Worm (Caenorhabditis elegans) whole organism, L4 larva: ENCODE measurements around the gene W10G11.1.

Source experiments
- F26F4.8 ChIP-seq: fragments of 200-800 bp; sonication (Bioruptor generic); conservative IDR thresholded peaks from 2 replicates; pipeline ENCODE4 v1.3.6; 2022; ENCODE audit warnings: missing genetic modification characterization, missing compliant biosample characterization
- R02D3.7 ChIP-seq: fragments of 150-350 bp; sonication (generic microtip); optimal IDR thresholded peaks from 3 replicates; lab custom pipeline; 2014; ENCODE audit warnings: missing biosample characterization, missing genetic modification characterization
- Y105C5A.15 ChIP-seq: fragments of 200-800 bp; sonication (Bioruptor generic); IDR thresholded peaks from 2 replicates; pipeline ENCODE4 v1.3.6; 2022; ENCODE audit warnings: missing genetic modification characterization, missing compliant biosample characterization
- Y48G9A.11 ChIP-seq: fragments of 200-800 bp; sonication (Bioruptor generic); IDR thresholded peaks from 2 replicates; pipeline ENCODE4 v1.3.6; 2022; ENCODE audit warnings: missing genetic modification reagents, missing genetic modification characterization, missing compliant biosample characterization
- ZK337.2 ChIP-seq: fragments of 200-800 bp; sonication (Bioruptor generic); IDR thresholded peaks from 2 replicates; pipeline ENCODE4 v1.3.6; 2022; ENCODE audit warnings: missing genetic modification reagents, missing genetic modification characterization, missing compliant biosample characterization
- aly-2 ChIP-seq: sonication (generic microtip); optimal IDR thresholded peaks from 2 replicates; lab custom pipeline; 2018; ENCODE audit warnings: missing biosample characterization, missing genetic modification characterization
- attf-4 ChIP-seq: sonication (generic microtip); optimal IDR thresholded peaks from 3 replicates; lab custom pipeline; 2017; ENCODE audit warnings: missing biosample characterization, missing genetic modification characterization
- ceh-20 ChIP-seq: fragments of 200-800 bp; sonication (Bioruptor generic); IDR thresholded peaks from 2 replicates; pipeline ENCODE4 v1.3.6; 2022; ENCODE audit warnings: missing genetic modification reagents, missing genetic modification characterization, missing compliant biosample characterization
- ceh-44 ChIP-seq: fragments of 200-800 bp; sonication (Bioruptor generic); IDR thresholded peaks from 2 replicates; pipeline ENCODE4 v1.3.6; 2022; ENCODE audit warnings: missing genetic modification reagents, missing genetic modification characterization, missing compliant biosample characterization
- ces-1 ChIP-seq: fragments of 150-350 bp; sonication (generic microtip); optimal IDR thresholded peaks from 4 replicates; lab custom pipeline; 2014; ENCODE audit warnings: missing biosample characterization, missing genetic modification reagents, missing genetic modification characterization
- ctbp-1 ChIP-seq: fragments of 200-800 bp; sonication (Bioruptor generic); IDR thresholded peaks from 2 replicates; pipeline ENCODE4 v1.3.6; 2022; ENCODE audit warnings: missing genetic modification reagents, missing genetic modification characterization, missing compliant biosample characterization
- daf-16 ChIP-seq, 3 experiments: sonication (generic microtip); optimal IDR thresholded peaks; 2 replicates each; lab custom pipeline; 2016 to 2017; ENCODE audit warnings: missing genetic modification characterization in 3 of 3, missing genetic modification reagents in 3 of 3, mild to moderate bottlenecking in 2 of 3, missing compliant biosample characterization in 2 of 3, missing biosample characterization in 1 of 3, moderate library complexity in 1 of 3
- daf-8 ChIP-seq: fragments of 200-800 bp; sonication (Bioruptor generic); IDR thresholded peaks from 2 replicates; pipeline ENCODE4 v1.3.6; 2022; ENCODE audit warnings: missing genetic modification characterization, missing compliant biosample characterization
- dmd-8 ChIP-seq: fragments of 200-800 bp; sonication (Bioruptor generic); IDR thresholded peaks from 2 replicates; pipeline ENCODE4 v1.3.6; 2022; ENCODE audit warnings: missing genetic modification characterization, missing compliant biosample characterization
- dmd-9 ChIP-seq: fragments of 200-800 bp; sonication (Bioruptor generic); IDR thresholded peaks from 2 replicates; pipeline ENCODE4 v1.3.6; 2022; ENCODE audit warnings: missing genetic modification reagents, missing genetic modification characterization, missing compliant biosample characterization
- fkh-10 ChIP-seq: fragments of 150-350 bp; optimal IDR thresholded peaks from 2 replicates; lab custom pipeline; 2014; ENCODE audit warnings: missing biosample characterization, missing genetic modification reagents, missing genetic modification characterization
- hlh-30 ChIP-seq: sonication (generic microtip); optimal IDR thresholded peaks from 2 replicates; lab custom pipeline; 2017; ENCODE audit warnings: antibody characterized with exemption, mild to moderate bottlenecking, missing genetic modification characterization, missing compliant biosample characterization; ENCODE audit not compliant: insufficient read depth
- lim-7 ChIP-seq: fragments of 200-800 bp; sonication (Bioruptor generic); IDR thresholded peaks from 2 replicates; pipeline ENCODE4 v1.3.6; 2022; ENCODE audit warnings: missing genetic modification characterization, missing compliant biosample characterization
- lin-1 ChIP-seq: fragments of 200-800 bp; sonication (Bioruptor generic); IDR thresholded peaks from 2 replicates; pipeline ENCODE4 v1.3.6; 2022; ENCODE audit warnings: missing genetic modification reagents, missing genetic modification characterization, missing compliant biosample characterization
- lin-29 ChIP-seq: fragments of 200-800 bp; sonication (Bioruptor generic); IDR thresholded peaks from 2 replicates; pipeline ENCODE4 v1.3.6; 2022; ENCODE audit warnings: missing genetic modification reagents, missing genetic modification characterization, missing compliant biosample characterization
- lin-39 ChIP-seq: fragments of 150-350 bp; optimal IDR thresholded peaks from 2 replicates; lab custom pipeline; 2014; ENCODE audit warnings: missing biosample characterization, missing genetic modification reagents, missing genetic modification characterization
- lsy-2 ChIP-seq, 2 experiments: fragments of 150-350 bp in 1 of 2; sonication (generic microtip) in 1 of 2; optimal IDR thresholded peaks; 2 replicates each; lab custom pipeline; 2014 to 2017; ENCODE audit warnings: missing biosample characterization in 2 of 2, missing genetic modification characterization in 2 of 2
- madf-9 ChIP-seq: fragments of 200-800 bp; sonication (Bioruptor generic); conservative IDR thresholded peaks from 2 replicates; pipeline ENCODE4 v1.3.6; 2022; ENCODE audit warnings: missing genetic modification reagents, missing genetic modification characterization, missing compliant biosample characterization
- nhr-102 ChIP-seq: sonication (generic microtip); optimal IDR thresholded peaks from 2 replicates; lab custom pipeline; 2016; ENCODE audit warnings: mild to moderate bottlenecking, missing genetic modification characterization, moderate library complexity, missing compliant biosample characterization
- nhr-11 ChIP-seq: fragments of 150-350 bp; optimal IDR thresholded peaks from 2 replicates; lab custom pipeline; 2014; ENCODE audit warnings: missing biosample characterization, missing genetic modification characterization
- nhr-111 ChIP-seq: fragments of 200-800 bp; sonication (Bioruptor generic); optimal IDR thresholded peaks from 2 replicates; lab custom pipeline; 2018; ENCODE audit warnings: mild to moderate bottlenecking, missing genetic modification characterization, missing compliant biosample characterization
- nhr-237 ChIP-seq: sonication (generic microtip); optimal IDR thresholded peaks from 2 replicates; lab custom pipeline; 2017; ENCODE audit warnings: missing biosample characterization, missing genetic modification characterization
- nhr-25 ChIP-seq: sonication (generic microtip); optimal IDR thresholded peaks from 2 replicates; lab custom pipeline; 2017; ENCODE audit warnings: missing genetic modification characterization, mild to moderate bottlenecking, missing compliant biosample characterization, antibody characterized with exemption, moderate library complexity, borderline replicate concordance; ENCODE audit not compliant: insufficient read depth
- nhr-48 ChIP-seq: sonication (generic microtip); optimal IDR thresholded peaks from 2 replicates; lab custom pipeline; 2016; ENCODE audit warnings: mild to moderate bottlenecking, missing genetic modification characterization, missing compliant biosample characterization
- nhr-77 ChIP-seq: fragments of 150-350 bp; optimal IDR thresholded peaks from 2 replicates; lab custom pipeline; 2014; ENCODE audit warnings: missing biosample characterization, missing genetic modification characterization
- rbr-2 ChIP-seq: sonication (generic microtip); optimal IDR thresholded peaks from 2 replicates; lab custom pipeline; 2016; ENCODE audit warnings: missing genotype, missing genetic modification characterization, missing compliant biosample characterization
- sdz-12 ChIP-seq: fragments of 200-800 bp; sonication (Bioruptor generic); optimal IDR thresholded peaks from 2 replicates; lab custom pipeline; 2018; ENCODE audit warnings: mild to moderate bottlenecking, missing genetic modification characterization, missing compliant biosample characterization
- set-16 ChIP-seq: fragments of 200-800 bp; sonication (Bioruptor generic); IDR thresholded peaks from 2 replicates; pipeline ENCODE4 v1.3.6; 2022; ENCODE audit warnings: missing genetic modification reagents, missing genetic modification characterization, missing compliant biosample characterization
- spr-1 ChIP-seq: sonication (generic microtip); optimal IDR thresholded peaks from 2 replicates; lab custom pipeline; 2016; ENCODE audit warnings: mild to moderate bottlenecking, missing genetic modification characterization, missing compliant biosample characterization
- tag-97 ChIP-seq: fragments of 200-800 bp; sonication (Bioruptor generic); IDR thresholded peaks from 2 replicates; pipeline ENCODE4 v1.3.6; 2022; ENCODE audit warnings: missing genetic modification characterization, missing compliant biosample characterization
- unc-130 ChIP-seq: sonication (generic microtip); optimal IDR thresholded peaks from 2 replicates; lab custom pipeline; 2016; ENCODE audit warnings: missing genetic modification reagents, missing genetic modification characterization, missing compliant biosample characterization
- unc-62 ChIP-seq, 3 experiments: fragments of 150-350 bp in 1 of 3; sonication (generic microtip); optimal IDR thresholded peaks in 2 of 3; peaks in 1 of 3; 1 replicate in 1 of 3; 2 replicates in 2 of 3; lab custom pipeline; 2014 to 2017; ENCODE audit warnings: missing biosample characterization in 3 of 3, missing genetic modification characterization in 3 of 3, missing genetic modification reagents in 3 of 3, missing genotype in 1 of 3
- zfp-2 ChIP-seq: sonication (generic microtip); optimal IDR thresholded peaks from 2 replicates; lab custom pipeline; 2016; ENCODE audit warnings: mild to moderate bottlenecking, missing genetic modification characterization, missing compliant biosample characterization
- zip-2 ChIP-seq: fragments of 150-350 bp; optimal IDR thresholded peaks from 2 replicates; lab custom pipeline; 2014; ENCODE audit warnings: missing biosample characterization, missing genetic modification characterization
- ztf-7 ChIP-seq: fragments of 150-350 bp; optimal IDR thresholded peaks from 2 replicates; lab custom pipeline; 2014; ENCODE audit warnings: missing biosample characterization, missing genetic modification characterization

W10G11.1 gene

DNA sequence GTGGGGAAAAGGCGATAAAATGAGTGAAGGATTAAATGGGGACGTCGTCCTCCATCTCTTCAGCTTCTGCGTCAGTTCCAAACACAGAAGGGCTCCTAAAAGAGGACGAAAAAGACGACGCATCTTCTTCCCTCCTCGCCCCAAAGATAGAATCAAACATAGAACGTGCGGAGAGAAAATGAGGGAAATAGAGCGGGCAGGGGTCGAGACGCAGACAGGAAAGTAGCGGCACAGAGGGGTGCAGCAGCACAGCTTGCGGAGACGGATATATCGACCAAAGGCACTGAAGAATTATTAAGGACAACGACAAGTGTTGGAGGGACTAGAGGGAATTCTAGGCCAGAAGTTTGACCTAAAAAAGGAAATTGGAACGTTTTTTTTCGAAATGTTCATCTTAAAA, 13.2 kb downstream of the W10G11.1 start (continued):
- TF ChIP-seq ceh-20 (GFP tag; lab: Robert Waterston, UW) (no peak), sdz-12 (GFP tag; lab: Kevin White, UChicago) (no peak), daf-16 (GFP tag; optimal IDR thresholded peaks at IDR 0.05; lab: Kevin White, UChicago) (no peak), daf-16 (tag; optimal IDR thresholded peaks at IDR 0.05; lab: Kevin White, UChicago) (no peak), R02D3.7 (no peak), nhr-11 (tag; lab: Kevin White, UChicago) (no peak), ZK337.2 (no peak), fkh-10 (GFP tag; lab: Kevin White, UChicago) (peak; percentile 22), spr-1 (tag; lab: Kevin White, UChicago) (no peak), set-16 (GFP tag; lab: Robert Waterston, UW) (peak; percentile 41; the same call in 1 of the 2 replicates), lin-29 (no peak), lin-1 (GFP tag; lab: Robert Waterston, UW) (no peak), zip-2 (no peak), nhr-48 (tag; lab: Kevin White, UChicago) (no peak), ztf-7 (tag; lab: Kevin White, UChicago) (no peak), rbr-2 (tag; lab: Kevin White, UChicago) (peak; percentile 42), daf-8 (GFP tag; lab: Robert Waterston, UW) (no peak), madf-9 (GFP tag; lab: Robert Waterston, UW) (no peak), attf-4 (no peak), nhr-77 (tag; lab: Kevin White, UChicago) (no peak), unc-62 (GFP tag; optimal IDR thresholded peaks at IDR 0.05 in 1 of 2; lab: Kevin White, UChicago) (peak in 1 of 2 experiments; percentile 85), unc-62 (tag; optimal IDR thresholded peaks at IDR 0.05; lab: Kevin White, UChicago) (no peak), ctbp-1 (GFP tag; lab: Robert Waterston, UW) (no peak), nhr-25 (no peak)

DNA sequence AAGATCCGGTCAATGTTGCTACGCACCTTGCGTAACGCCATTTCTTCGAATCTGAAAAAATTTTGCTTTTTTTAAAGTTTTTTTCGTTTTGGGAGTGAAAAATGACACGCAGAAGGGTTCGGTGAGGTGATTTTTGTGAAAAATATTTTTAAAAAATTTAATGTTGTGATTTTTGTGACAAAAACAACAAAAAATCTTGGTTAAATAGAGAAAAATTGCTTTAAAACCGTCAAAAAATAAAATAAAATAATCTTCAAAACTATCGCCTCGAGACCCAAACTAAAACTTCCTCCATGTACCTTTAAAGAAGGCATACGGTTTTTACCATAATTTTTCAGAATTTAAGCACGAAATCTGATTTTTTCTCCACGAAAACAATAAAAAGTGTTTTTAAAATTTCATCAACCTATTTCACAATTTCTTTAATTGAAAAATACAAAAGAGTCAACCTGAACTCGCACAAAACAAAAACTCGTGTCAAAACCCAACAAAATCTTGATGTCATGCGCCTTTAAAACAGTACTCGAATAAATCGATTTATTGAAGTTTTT, 14.0 kb downstream of the W10G11.1 start, which contains the start of gene apd-3:
TSS of gene apd-3 (minus strand) at position 51 of the 551 bp plus-strand sequence.
- no peak for TF ChIP-seq zfp-2 (tag; lab: Kevin White, UChicago)
- no peak for TF ChIP-seq nhr-102 (tag; lab: Kevin White, UChicago)
- peak in 1 of 2 experiments; percentile 12 for TF ChIP-seq lsy-2 (tag; optimal IDR thresholded peaks at IDR 0.05; lab: Kevin White, UChicago)
- no peak for TF ChIP-seq dmd-9 (GFP tag; lab: Robert Waterston, UW)
- no peak for TF ChIP-seq dmd-8 (GFP tag; lab: Robert Waterston, UW)
- no peak for TF ChIP-seq ceh-44 (GFP tag; lab: Robert Waterston, UW)
- TF ChIP-seq hlh-30 (tag; lab: Kevin White, UChicago) = no peak

DNA sequence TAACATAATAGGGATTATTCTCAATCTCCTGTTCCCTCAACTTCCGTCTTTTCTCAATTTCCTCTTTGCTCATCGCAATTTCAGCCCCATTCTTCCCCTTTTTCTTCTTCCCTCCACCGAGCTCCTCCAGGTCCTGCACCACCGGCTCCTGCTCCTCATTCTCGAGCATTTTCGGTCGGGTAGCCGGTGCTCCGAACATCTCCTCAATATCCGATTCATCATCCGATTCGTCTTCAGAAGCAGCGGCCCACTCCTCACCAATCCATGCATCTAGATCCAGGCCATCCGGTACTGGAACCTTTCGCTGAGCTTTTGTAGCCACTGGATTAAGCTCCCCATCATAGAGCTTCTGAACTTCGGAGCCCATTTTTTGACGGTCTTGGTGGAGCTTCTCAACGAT, 20.3 kb downstream of the W10G11.1 start:
- no peak for TF ChIP-seq lin-39
- TF ChIP-seq lim-7 = no peak
- no peak for TF ChIP-seq F26F4.8
- TF ChIP-seq set-16 (GFP tag; lab: Robert Waterston, UW) = peak; percentile 69; the same call in 1 of the 2 replicates

DNA sequence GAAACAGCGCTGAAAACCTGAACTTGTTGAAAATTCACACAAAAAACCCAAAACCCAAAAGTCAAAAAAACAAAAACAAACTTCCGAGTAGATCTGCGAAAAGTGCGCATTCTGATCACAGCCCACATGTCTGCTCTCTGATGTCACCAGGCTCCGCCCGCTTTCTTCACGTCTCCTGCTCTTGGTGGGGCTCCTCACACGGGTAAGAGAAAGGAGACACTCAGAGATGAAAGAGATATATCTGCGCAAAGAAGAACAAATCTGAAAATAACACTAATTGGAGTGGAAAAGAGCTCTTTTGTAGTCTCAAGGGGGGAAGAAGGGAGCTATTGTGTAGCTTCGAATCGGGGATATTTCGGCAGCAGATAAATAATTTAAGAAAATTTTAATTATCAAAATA, 32.2 kb downstream of the W10G11.1 start, which contains the start of gene ncs-6:
TSS of gene ncs-6 (minus strand) at position 261 of the 400 bp plus-strand sequence.
- no peak for TF ChIP-seq ces-1
- no peak for TF ChIP-seq unc-130
- no peak for TF ChIP-seq lin-29
- TF ChIP-seq lin-39 = no peak
- TF ChIP-seq nhr-111 = no peak
- TF ChIP-seq nhr-237 (tag; lab: Kevin White, UChicago) = no peak
- no peak for TF ChIP-seq Y105C5A.15 (GFP tag; lab: Robert Waterston, UW)
- no peak for TF ChIP-seq aly-2 (tag; lab: Kevin White, UChicago)
- no peak for TF ChIP-seq tag-97
- TF ChIP-seq Y48G9A.11 = no peak
- no peak for TF ChIP-seq lsy-2 (tag; optimal IDR thresholded peaks at IDR 0.05; lab: Kevin White, UChicago)
- no peak for TF ChIP-seq spr-1 (tag; lab: Kevin White, UChicago)
- TF ChIP-seq nhr-48 (tag; lab: Kevin White, UChicago) = no peak
